Worm (Caenorhabditis elegans): ENCODE data around the gene lact-9.

DNA sequence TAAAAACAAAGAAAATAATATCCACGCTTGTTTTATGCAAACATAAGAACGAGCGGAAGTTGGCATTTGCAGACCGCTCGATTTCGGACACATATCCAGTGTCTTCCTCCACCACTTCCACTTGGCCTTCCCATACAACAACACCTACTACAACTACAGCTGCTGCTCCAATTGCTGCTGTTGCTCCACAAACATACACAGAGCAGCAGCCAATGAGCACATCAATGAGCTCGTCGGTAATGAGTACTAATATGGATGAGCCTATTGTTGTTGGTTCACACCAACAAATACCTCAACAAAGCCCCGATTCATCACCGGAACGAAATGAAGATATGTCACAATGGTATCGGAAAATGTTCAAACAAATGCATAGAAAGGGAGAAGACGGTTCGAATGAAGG, 29.8 kb downstream of the lact-9 start:
- TF ChIP-seq skn-1 (tag; optimal IDR thresholded peaks at IDR 0.05) = no peak
- no peak for TF ChIP-seq elt-3 (tag; optimal IDR thresholded peaks at IDR 0.05)
- TF ChIP-seq unc-62 (GFP tag; optimal IDR thresholded peaks at IDR 0.05) = no peak
- no peak for TF ChIP-seq snpc-4 (tag; optimal IDR thresholded peaks at IDR 0.05)
- TF ChIP-seq jun-1 (tag; optimal IDR thresholded peaks at IDR 0.05) = no peak
- no peak for TF ChIP-seq fkh-10 (GFP tag; optimal IDR thresholded peaks at IDR 0.05)
- TF ChIP-seq fos-1 (tag; optimal IDR thresholded peaks at IDR 0.05) = no peak
- TF ChIP-seq pha-4 (tag; optimal IDR thresholded peaks at IDR 0.05) = no peak
- no peak for TF ChIP-seq nhr-11 (tag; optimal IDR thresholded peaks at IDR 0.05)
- TF ChIP-seq unc-39 (tag; optimal IDR thresholded peaks at IDR 0.05) = no peak
